Fruit fly (Drosophila melanogaster): ENCODE measurements around the gene Pfdn4.
A peak's percentile ranks its signal among the peaks of the same experiment; 100 is the strongest.

Pfdn4 gene

DNA sequence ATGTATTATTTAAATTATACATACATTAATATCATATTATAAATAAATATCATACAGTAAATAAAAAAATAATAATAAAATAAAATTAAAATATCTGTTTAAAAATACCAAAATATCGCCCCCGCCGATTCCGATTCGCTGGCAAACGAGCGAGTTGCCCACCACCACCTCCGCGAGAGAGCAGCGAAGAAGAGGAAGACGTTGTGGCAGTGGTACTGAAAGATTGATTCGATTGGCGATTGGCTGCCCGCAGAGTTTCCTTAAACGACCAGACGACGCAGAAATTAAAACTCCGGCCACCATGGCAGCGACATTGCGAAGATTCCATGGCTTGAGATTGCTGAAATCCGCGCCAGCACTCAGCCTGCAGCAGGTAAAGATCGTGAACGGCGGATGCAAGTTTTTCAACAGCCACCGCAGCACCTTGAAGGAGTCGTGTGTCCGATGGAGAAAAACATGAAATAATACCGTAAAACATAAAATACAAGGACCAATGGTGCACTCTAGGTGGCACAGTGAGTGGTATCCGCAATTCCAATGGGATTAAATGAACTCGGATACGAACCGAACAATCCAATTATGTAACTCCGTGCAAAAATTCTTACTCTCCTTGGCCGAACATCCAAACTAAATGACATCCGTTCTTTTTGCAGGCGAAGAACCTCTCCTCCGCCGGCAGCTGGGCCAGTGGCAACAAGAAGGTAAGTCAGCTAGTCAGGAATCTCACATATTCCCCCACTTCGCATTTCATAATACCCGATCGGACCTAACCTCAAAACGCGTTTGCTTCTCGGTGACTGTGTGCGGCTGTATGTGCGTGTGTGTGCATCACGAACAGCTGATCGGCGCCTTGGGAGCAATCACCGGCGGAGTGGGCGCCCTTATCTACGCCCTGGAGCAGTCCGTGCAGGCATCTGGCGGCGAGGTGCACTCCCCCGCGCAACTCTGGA lies 7.5 kb downstream of the Pfdn4 start, which contains the start of gene Cyt-c1 (continued):
- TF ChIP-seq CG7987 (GFP tag; optimal IDR thresholded peaks at IDR 0.05) (no peak), mld (GFP tag; IDR thresholded peaks at IDR 0.05; ENCODE audit: partially characterized antibody) (0 out of 3 replicates have a peak, but pooled peaks have one; percentile 13), oc (tag; optimal IDR thresholded peaks at IDR 0.05) (no peak), HLH3B (GFP tag; IDR thresholded peaks at IDR 0.05) (no peak), CG31224 (GFP tag; IDR thresholded peaks at IDR 0.05) (no peak), nom (GFP tag; optimal IDR thresholded peaks at IDR 0.05) (no peak), pum (GFP tag; optimal IDR thresholded peaks at IDR 0.05) (no peak), CG3281 (GFP tag; optimal IDR thresholded peaks at IDR 0.05) (no peak), Dfd (GFP tag; optimal IDR thresholded peaks at IDR 0.05) (no peak), CG31441 (GFP tag; IDR thresholded peaks at IDR 0.05) (no peak), br (optimal IDR thresholded peaks at IDR 0.05) (no peak), CG2712 (tag; optimal IDR thresholded peaks at IDR 0.05) (peak; percentile 6), CG8388 (GFP tag; optimal IDR thresholded peaks at IDR 0.05) (no peak), CG2120 (GFP tag; optimal IDR thresholded peaks at IDR 0.05) (no peak), Fer3 (tag; optimal IDR thresholded peaks at IDR 0.05) (no peak), CG8765 (GFP tag; IDR thresholded peaks at IDR 0.05) (no peak), Sox100B (GFP tag; optimal IDR thresholded peaks at IDR 0.05) (no peak), dan (GFP tag; IDR thresholded peaks at IDR 0.05) (no peak), ro (GFP tag; IDR thresholded peaks at IDR 0.05) (no peak), Doc3 (GFP tag; IDR thresholded peaks at IDR 0.05; ENCODE audit: partially characterized antibody) (peak; percentile 51; the same call in 1 of the 3 replicates), CG17328 (GFP tag; IDR thresholded peaks at IDR 0.05) (no peak), CG7839 (tag; optimal IDR thresholded peaks at IDR 0.05) (no peak), fd96Cb (tag; optimal IDR thresholded peaks at IDR 0.05) (no peak), Dbx (GFP tag; IDR thresholded peaks at IDR 0.05) (0 out of 3 replicates have a peak, but pooled peaks have one; percentile 16), wdn (GFP tag; IDR thresholded peaks at IDR 0.05) (no peak), sob (GFP tag; IDR thresholded peaks at IDR 0.05) (no peak), CG17385 (GFP tag; optimal IDR thresholded peaks at IDR 0.05) (peak; percentile 95), B-H2 (GFP tag; optimal IDR thresholded peaks at IDR 0.05) (no peak), fu2 (GFP tag; optimal IDR thresholded peaks at IDR 0.05) (no peak), nerfin-2 (GFP tag; IDR thresholded peaks at IDR 0.05; ENCODE audit: partially characterized antibody) (no peak), BtbVII (GFP tag; optimal IDR thresholded peaks at IDR 0.05) (no peak), Max (GFP tag; optimal IDR thresholded peaks at IDR 0.05) (no peak), CG16863 (GFP tag; optimal IDR thresholded peaks at IDR 0.05) (no peak), Hmr (GFP tag; optimal IDR thresholded peaks at IDR 0.05) (no peak), CoRest (tag; optimal IDR thresholded peaks at IDR 0.05) (no peak), Med (GFP tag) (peak; percentile 59), Ets65A (GFP tag) (no peak), otp (GFP tag; IDR thresholded peaks at IDR 0.05) (no peak), YL-1 (GFP tag; optimal IDR thresholded peaks at IDR 0.05) (peak; percentile 76), CG16779 (GFP tag; IDR thresholded peaks at IDR 0.05) (no peak), CG32767 (GFP tag; IDR thresholded peaks at IDR 0.05) (no peak), CG6254 (GFP tag; optimal IDR thresholded peaks at IDR 0.05) (no peak), ERR (GFP tag; optimal IDR thresholded peaks at IDR 0.05) (no peak), CG30403 (GFP tag; optimal IDR thresholded peaks at IDR 0.05) (peak; percentile 12), gt (GFP tag; IDR thresholded peaks at IDR 0.05) (no peak), phol (tag; optimal IDR thresholded peaks at IDR 0.05) (no peak), CG7271 (tag; optimal IDR thresholded peaks at IDR 0.05) (no peak), crc (GFP tag; optimal IDR thresholded peaks at IDR 0.05) (no peak), B-H1 (GFP tag; IDR thresholded peaks at IDR 0.05) (no peak), da (GFP tag; optimal IDR thresholded peaks at IDR 0.05) (no peak)
